Worm (Caenorhabditis elegans) whole organism, midembryonic: ENCODE measurements around the gene F41E6.1.
A peak's percentile ranks its signal among the peaks of the same experiment; 100 is the strongest.

Experiments used
- T22C8.4 ChIP-seq: fragments of 200-800 bp; sonication (Bioruptor generic); IDR thresholded peaks from 2 replicates; pipeline ENCODE4 v1.3.6; 2022; ENCODE audit warnings: missing genetic modification characterization, missing compliant biosample characterization
- cog-1 ChIP-seq: sonication (generic microtip); optimal IDR thresholded peaks from 2 replicates; lab custom pipeline; 2016; ENCODE audit warnings: missing genetic modification characterization, missing compliant biosample characterization
- flt-1 ChIP-seq: fragments of 200-800 bp; sonication (Bioruptor generic); IDR thresholded peaks from 2 replicates; pipeline ENCODE4 v1.3.6; 2022; ENCODE audit warnings: missing genetic modification characterization, missing compliant biosample characterization
- klf-2 ChIP-seq: fragments of 200-800 bp; sonication (Bioruptor generic); conservative IDR thresholded peaks from 2 replicates; pipeline ENCODE4 v1.3.6; 2022; ENCODE audit warnings: missing genetic modification reagents, missing genetic modification characterization, missing compliant biosample characterization
- med-1 ChIP-seq: sonication (generic microtip); optimal IDR thresholded peaks from 2 replicates; lab custom pipeline; 2017; ENCODE audit warnings: missing genetic modification characterization, mild to moderate bottlenecking, missing compliant biosample characterization, antibody characterized with exemption, missing genetic modification reagents; ENCODE audit not compliant: insufficient read depth
- ref-1 ChIP-seq: fragments of 200-800 bp; sonication (Bioruptor generic); conservative IDR thresholded peaks from 2 replicates; pipeline ENCODE4 v1.3.6; 2022; ENCODE audit warnings: missing genetic modification reagents, missing genetic modification characterization, missing compliant biosample characterization
- tab-1 ChIP-seq: fragments of 200-800 bp; sonication (Bioruptor generic); IDR thresholded peaks from 2 replicates; pipeline ENCODE4 v1.3.6; 2022; ENCODE audit warnings: missing genetic modification characterization, missing compliant biosample characterization
- ztf-23 ChIP-seq: fragments of 200-800 bp; sonication (Bioruptor generic); IDR thresholded peaks from 2 replicates; pipeline ENCODE4 v1.3.6; 2022; ENCODE audit warnings: missing genetic modification reagents, missing genetic modification characterization, missing compliant biosample characterization
- ztf-29 ChIP-seq: fragments of 200-800 bp; sonication (Bioruptor generic); IDR thresholded peaks from 2 replicates; pipeline ENCODE4 v1.3.6; 2022; ENCODE audit warnings: missing genetic modification reagents, missing genetic modification characterization, missing compliant biosample characterization

F41E6.1 gene

DNA sequence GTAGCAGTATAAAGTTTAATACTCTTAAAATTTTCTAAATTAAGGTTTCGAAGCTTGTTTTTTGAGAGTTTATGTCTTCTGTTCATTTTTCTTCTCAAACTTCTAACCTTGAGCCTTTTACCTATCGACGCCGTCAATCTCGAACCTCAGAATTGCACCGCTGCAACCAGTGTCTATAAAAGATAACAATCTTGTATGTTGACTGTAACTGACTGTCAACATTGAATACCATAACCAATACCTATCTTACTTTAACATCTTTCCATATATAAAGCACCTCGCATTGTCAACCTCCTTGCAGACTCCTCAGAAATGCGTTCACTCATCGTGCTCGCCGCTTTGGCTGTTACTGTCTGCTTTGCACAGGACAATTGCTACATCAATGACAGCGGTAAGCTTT lies 3.7 kb upstream of the F41E6.1 start, which contains the start of gene grd-5:
TSS of gene grd-5 (plus strand) at position 295 of the 400 bp plus-strand sequence.
- no peak for TF ChIP-seq cog-1 (tag; lab: Kevin White, UChicago)
- TF ChIP-seq ztf-23 (GFP tag; lab: Robert Waterston, UW): no peak
- no peak for TF ChIP-seq flt-1 (GFP tag; lab: Robert Waterston, UW)
- TF ChIP-seq T22C8.4 (GFP tag; lab: Robert Waterston, UW): no peak
- TF ChIP-seq tab-1 (GFP tag; lab: Robert Waterston, UW): no peak
- TF ChIP-seq ztf-29: no peak
- no peak for TF ChIP-seq ref-1 (GFP tag; lab: Robert Waterston, UW)
- TF ChIP-seq klf-2 (GFP tag; lab: Robert Waterston, UW): no peak
- TF ChIP-seq med-1 (GFP tag; lab: Kevin White, UChicago): no peak

DNA sequence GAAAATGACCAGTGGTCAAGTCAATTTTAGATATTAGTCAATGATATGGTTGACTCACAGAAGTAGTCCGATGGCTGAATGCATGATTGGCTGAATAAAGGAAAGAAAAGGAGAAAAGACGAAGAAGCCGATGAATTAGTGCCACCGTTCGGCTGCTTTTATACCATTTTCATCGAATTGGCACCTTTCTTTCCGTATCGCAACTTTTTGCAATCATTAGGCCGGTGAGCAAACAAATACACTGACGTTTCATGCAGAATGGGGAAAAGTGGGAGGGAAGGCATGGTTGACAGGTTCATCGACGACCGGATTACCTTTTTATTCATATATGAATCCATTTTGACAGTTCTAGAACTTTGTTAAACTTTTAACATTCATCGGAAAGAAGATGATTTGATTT lies 1.2 kb upstream of the F41E6.1 start, which contains the start of gene idpc-2:
TSS of gene idpc-2 (minus strand) at position 101 of the 400 bp plus-strand sequence.
- TF ChIP-seq med-1 (GFP tag; lab: Kevin White, UChicago): no peak
- no peak for TF ChIP-seq ztf-29
- no peak for TF ChIP-seq flt-1 (GFP tag; lab: Robert Waterston, UW)
- no peak for TF ChIP-seq tab-1 (GFP tag; lab: Robert Waterston, UW)
- TF ChIP-seq ztf-23 (GFP tag; lab: Robert Waterston, UW): no peak
- TF ChIP-seq klf-2 (GFP tag; lab: Robert Waterston, UW): no peak
- TF ChIP-seq cog-1 (tag; lab: Kevin White, UChicago): no peak
- TF ChIP-seq T22C8.4 (GFP tag; lab: Robert Waterston, UW): no peak
- no peak for TF ChIP-seq ref-1 (GFP tag; lab: Robert Waterston, UW)

DNA sequence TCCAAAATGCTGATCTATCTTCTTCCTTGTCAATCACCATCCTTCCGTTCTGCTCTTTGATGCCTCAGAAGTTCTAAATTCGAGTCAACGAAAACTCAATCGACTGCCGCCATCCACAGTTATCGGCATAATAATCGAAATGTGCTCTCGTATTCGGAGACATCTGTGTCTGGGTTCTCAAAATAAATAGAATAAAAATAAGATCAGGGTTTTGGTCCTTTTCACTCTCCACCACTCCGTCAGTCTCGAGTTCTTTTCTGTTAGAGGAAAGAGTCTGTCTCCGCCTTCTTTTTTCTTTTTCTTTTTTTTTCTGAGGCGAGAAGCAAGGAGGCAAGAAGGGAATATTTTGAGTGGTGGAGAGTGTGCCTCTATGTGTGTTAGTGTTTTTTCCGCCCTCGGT lies 1.3 kb downstream of the F41E6.1 start, which contains the start of gene F41E6.17:
TSS of gene F41E6.17 (plus strand) at position 348 of the 400 bp plus-strand sequence.
- TF ChIP-seq ztf-23 (GFP tag; lab: Robert Waterston, UW) (no peak), T22C8.4 (GFP tag; lab: Robert Waterston, UW) (no peak), klf-2 (GFP tag; lab: Robert Waterston, UW) (no peak), med-1 (GFP tag; lab: Kevin White, UChicago) (no peak), ztf-29 (no peak), ref-1 (GFP tag; lab: Robert Waterston, UW) (no peak), cog-1 (tag; lab: Kevin White, UChicago) (no peak), tab-1 (GFP tag; lab: Robert Waterston, UW) (no peak), flt-1 (GFP tag; lab: Robert Waterston, UW) (no peak)

DNA sequence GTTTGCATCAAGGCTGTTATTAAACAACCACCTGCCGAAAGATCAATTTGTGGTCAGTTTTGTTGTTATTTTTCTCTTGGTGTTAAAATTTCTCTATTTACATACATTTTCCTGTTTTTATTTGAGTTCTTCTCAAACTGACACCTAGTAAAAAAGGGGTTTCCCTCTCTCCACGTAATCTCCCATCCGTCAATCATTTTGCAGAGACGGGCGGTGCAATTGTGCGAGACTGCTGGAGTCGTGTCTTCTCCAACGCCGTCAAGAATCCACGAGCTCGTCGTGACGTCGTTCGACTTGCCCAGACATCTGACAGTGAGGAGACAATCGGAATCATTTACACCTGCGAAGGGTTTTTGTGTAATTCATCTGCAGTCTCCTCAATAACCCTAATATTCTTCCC lies 4.0 kb downstream of the F41E6.1 start:
- no peak for TF ChIP-seq ref-1 (GFP tag; lab: Robert Waterston, UW)
- TF ChIP-seq T22C8.4 (GFP tag; lab: Robert Waterston, UW): no peak
- no peak for TF ChIP-seq ztf-23 (GFP tag; lab: Robert Waterston, UW)
- no peak for TF ChIP-seq med-1 (GFP tag; lab: Kevin White, UChicago)
- no peak for TF ChIP-seq tab-1 (GFP tag; lab: Robert Waterston, UW)
- TF ChIP-seq klf-2 (GFP tag; lab: Robert Waterston, UW): no peak
- TF ChIP-seq cog-1 (tag; lab: Kevin White, UChicago): no peak
- TF ChIP-seq flt-1 (GFP tag; lab: Robert Waterston, UW): no peak
- TF ChIP-seq ztf-29: no peak

DNA sequence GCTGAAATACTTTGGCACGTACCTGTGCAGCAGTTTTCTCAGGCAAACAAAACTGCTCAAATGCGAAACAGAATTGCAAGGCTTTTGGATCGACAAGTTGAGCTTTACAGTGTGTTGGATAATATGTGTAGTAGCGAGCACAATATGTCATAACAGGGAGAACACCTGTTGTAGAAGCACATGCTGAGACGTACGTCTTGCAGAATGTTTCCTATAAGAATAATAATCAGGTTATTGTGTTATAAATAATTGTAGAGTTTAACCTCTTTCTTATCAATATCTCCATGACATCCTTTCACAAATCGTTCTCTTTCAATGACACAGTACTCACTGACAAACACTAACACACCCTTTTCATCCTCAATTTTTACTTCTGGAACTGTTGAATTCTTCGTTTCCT lies 5.2 kb downstream of the F41E6.1 start:
- no peak for TF ChIP-seq flt-1 (GFP tag; lab: Robert Waterston, UW)
- no peak for TF ChIP-seq tab-1 (GFP tag; lab: Robert Waterston, UW)
- TF ChIP-seq ref-1 (GFP tag; lab: Robert Waterston, UW): no peak
- no peak for TF ChIP-seq ztf-29

DNA sequence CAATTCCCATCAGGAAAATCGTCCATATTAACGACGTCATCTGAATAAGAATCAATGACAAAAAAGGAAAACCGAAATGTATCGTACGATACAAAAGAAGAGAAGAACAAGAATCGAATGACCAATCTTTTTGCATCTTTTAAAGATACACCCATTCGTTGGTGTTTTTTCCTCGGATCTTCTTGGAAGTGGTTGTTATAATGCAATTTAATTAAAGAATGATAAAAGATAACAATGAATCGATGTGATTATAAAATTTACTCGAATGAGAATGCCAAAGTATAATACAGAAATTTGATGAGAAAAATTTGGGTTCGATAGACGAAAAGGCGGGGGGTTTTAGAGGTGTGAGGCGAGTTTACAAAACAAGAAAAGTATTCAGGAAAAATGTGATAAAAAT lies 6.6 kb downstream of the F41E6.1 start, which contains the start of gene F41E6.12:
TSS of gene F41E6.12 (minus strand) at position 101 of the 400 bp plus-strand sequence.
- TF ChIP-seq klf-2 (GFP tag; lab: Robert Waterston, UW): no peak
- no peak for TF ChIP-seq ztf-29
- no peak for TF ChIP-seq ref-1 (GFP tag; lab: Robert Waterston, UW)
- no peak for TF ChIP-seq tab-1 (GFP tag; lab: Robert Waterston, UW)
- no peak for TF ChIP-seq med-1 (GFP tag; lab: Kevin White, UChicago)
- no peak for TF ChIP-seq flt-1 (GFP tag; lab: Robert Waterston, UW)
- TF ChIP-seq cog-1 (tag; lab: Kevin White, UChicago): no peak
- no peak for TF ChIP-seq T22C8.4 (GFP tag; lab: Robert Waterston, UW)
- no peak for TF ChIP-seq ztf-23 (GFP tag; lab: Robert Waterston, UW)

DNA sequence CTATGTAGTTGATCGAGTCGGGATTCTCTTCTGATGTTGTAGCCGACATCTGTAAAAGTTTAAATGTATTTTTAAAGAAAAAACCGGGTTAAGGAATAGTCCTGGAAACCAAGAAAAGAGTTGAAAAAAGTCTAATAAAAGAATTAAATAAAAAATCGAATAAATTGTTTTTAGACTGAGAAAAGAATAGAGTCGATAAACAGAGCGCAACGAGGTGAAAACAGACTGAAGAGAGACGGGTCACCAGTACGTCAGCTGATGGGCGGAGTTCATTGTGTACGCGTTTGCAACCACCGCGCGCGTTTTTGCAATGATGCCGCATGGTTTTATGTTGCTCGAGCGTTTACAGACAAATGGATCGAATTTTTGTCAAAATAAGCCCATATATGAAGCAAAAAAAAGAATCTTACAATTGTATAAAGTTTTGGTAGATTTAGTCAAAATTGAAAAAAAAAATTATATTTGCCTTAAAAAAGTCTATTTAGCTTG lies 8.9 kb downstream of the F41E6.1 start, which contains the start of gene atg-18:
TSS of gene atg-18 (minus strand) at position 51 of the 489 bp plus-strand sequence.
- TF ChIP-seq ztf-29: peak; percentile 58; the same call in 1 of the 2 replicates
- peak; percentile 78 for TF ChIP-seq med-1 (GFP tag; lab: Kevin White, UChicago)
- no peak for TF ChIP-seq T22C8.4 (GFP tag; lab: Robert Waterston, UW)
- TF ChIP-seq ref-1 (GFP tag; lab: Robert Waterston, UW): no peak
- TF ChIP-seq cog-1 (tag; lab: Kevin White, UChicago): peak; percentile 2
- TF ChIP-seq klf-2 (GFP tag; lab: Robert Waterston, UW): peak; percentile 51; the same call in 1 of the 2 replicates
- no peak for TF ChIP-seq tab-1 (GFP tag; lab: Robert Waterston, UW)
- peak; percentile 68; the same call in 1 of the 2 replicates for TF ChIP-seq ztf-23 (GFP tag; lab: Robert Waterston, UW)

DNA sequence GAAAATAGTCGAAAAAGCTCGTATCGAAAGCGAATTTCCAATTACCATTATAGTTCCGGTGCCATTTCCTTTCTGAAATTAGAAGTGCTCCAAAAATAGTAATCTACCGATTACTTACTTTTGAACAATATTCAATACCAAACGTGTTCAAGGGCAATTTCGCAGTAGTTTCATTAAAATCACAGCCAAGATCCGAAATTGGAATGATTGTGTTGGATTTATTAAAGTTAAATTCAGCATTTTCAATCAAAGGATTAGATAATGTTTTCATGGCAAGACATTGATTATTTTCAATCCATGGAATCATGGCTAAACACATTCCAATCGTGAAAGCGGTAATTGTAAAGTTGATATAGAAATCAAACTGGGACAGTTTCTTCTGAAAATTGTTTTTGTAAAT lies 10.4 kb downstream of the F41E6.1 start:
- TF ChIP-seq ztf-29 (no peak), ztf-23 (GFP tag; lab: Robert Waterston, UW) (no peak), tab-1 (GFP tag; lab: Robert Waterston, UW) (no peak), ref-1 (GFP tag; lab: Robert Waterston, UW) (no peak), flt-1 (GFP tag; lab: Robert Waterston, UW) (no peak), klf-2 (GFP tag; lab: Robert Waterston, UW) (no peak), cog-1 (tag; lab: Kevin White, UChicago) (no peak), T22C8.4 (GFP tag; lab: Robert Waterston, UW) (no peak), med-1 (GFP tag; lab: Kevin White, UChicago) (no peak)

DNA sequence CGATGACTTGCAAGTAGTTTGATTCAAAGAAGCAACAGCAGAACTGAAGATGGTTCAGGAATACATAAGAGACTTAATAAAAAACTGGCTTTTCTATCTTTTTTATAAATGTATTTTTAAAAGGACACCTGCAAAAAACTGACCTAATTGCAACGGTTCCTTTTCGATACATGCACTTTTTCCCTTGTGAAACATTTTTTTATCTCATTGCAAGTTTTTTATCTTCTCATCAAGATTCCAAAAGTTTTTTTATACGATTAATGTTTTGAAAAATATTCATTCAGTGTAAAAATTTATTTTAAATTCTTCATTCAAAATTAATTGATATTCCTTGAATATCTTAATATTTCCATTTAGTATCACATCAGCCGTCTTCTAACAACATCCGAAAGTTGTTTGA lies 13.2 kb downstream of the F41E6.1 start, which contains the start of gene oac-29:
TSS of gene oac-29 (minus strand) at position 101 of the 400 bp plus-strand sequence.
- TF ChIP-seq ztf-23 (GFP tag; lab: Robert Waterston, UW) (no peak), T22C8.4 (GFP tag; lab: Robert Waterston, UW) (no peak), ref-1 (GFP tag; lab: Robert Waterston, UW) (no peak), med-1 (GFP tag; lab: Kevin White, UChicago) (no peak), tab-1 (GFP tag; lab: Robert Waterston, UW) (no peak), cog-1 (tag; lab: Kevin White, UChicago) (no peak), klf-2 (GFP tag; lab: Robert Waterston, UW) (no peak), ztf-29 (no peak), flt-1 (GFP tag; lab: Robert Waterston, UW) (no peak)
